Fruit fly (Drosophila melanogaster) ovary, adult (tissue): ENCODE results near the gene CG10163.

Experiments
- CG17801 ChIP-seq: fragments of 200-800 bp; optimal IDR thresholded peaks from 2 replicates; lab custom pipeline; 2019; ENCODE audit warnings: missing biosample characterization, mild to moderate bottlenecking, missing genetic modification characterization, moderate library complexity; ENCODE audit not compliant: partially characterized antibody

CG10163 gene

dm6 chr3L:6218517-6219155, 39.9 kb downstream of the CG10163 start:
- TF ChIP-seq CG17801 = no peak

dm6 chr3L:6217806-6218205, 40.8 kb downstream of the CG10163 start, which contains the start of gene LanA:
LanA (minus strand) TSS chr3L:6218022.
- TF ChIP-seq CG17801 = no peak

- TF ChIP-seq CG17801 = no peak
These were observed 41.3 kb downstream of the CG10163 start for dm6 chr3L:6217212-6217611.

dm6 chr3L:6216787-6217078, 41.8 kb downstream of the CG10163 start:
- no peak for TF ChIP-seq CG17801

DNA sequence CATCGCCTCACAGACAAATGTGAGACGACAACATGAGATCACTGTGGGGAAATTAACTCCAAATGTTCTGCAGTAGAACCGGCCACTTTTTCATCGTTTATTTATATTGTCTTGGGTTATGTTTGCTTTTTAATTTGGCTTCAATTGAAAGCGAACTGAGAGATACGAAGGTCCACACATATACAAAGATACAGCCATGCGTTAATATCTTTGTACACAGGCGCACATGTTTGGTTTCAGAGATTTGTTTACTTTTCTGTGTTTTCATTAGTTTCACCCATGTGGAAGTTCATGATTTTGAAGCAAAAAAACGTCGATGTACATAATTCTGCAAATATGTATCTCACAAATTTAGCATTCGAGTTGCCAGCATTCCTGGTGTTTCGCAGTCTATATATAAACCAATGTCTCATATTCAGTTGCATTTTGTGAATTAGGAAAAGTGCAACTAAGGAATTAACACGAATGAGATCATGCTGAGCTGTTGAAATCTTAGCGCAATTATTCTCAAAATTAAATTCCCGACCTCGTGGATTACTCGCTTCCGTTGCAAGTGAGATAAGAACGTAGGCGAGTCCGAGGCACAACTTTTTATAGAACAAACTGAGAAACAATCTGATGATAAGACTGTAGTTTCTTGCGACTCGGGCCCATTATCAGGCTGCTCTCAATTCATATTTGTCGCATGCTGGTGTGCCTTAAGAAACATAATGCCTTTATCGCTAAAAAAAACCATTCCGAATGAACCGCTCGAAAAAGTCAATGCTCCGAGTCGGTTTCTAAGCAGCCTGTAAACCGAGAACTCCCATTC, 42.4 kb downstream of the CG10163 start:
- no peak for TF ChIP-seq CG17801
